Worm (Caenorhabditis elegans) whole organism, midembryonic: ENCODE data around the gene hda-5.

ENCODE experiments used
- T22C8.4 ChIP-seq: fragments of 200-800 bp; sonication (Bioruptor generic); IDR thresholded peaks from 2 replicates; pipeline ENCODE4 v1.3.6; 2022; ENCODE audit warnings: missing genetic modification characterization, missing compliant biosample characterization
- cog-1 ChIP-seq: sonication (generic microtip); optimal IDR thresholded peaks from 2 replicates; lab custom pipeline; 2016; ENCODE audit warnings: missing genetic modification characterization, missing compliant biosample characterization
- flt-1 ChIP-seq: fragments of 200-800 bp; sonication (Bioruptor generic); IDR thresholded peaks from 2 replicates; pipeline ENCODE4 v1.3.6; 2022; ENCODE audit warnings: missing genetic modification characterization, missing compliant biosample characterization
- klf-2 ChIP-seq: fragments of 200-800 bp; sonication (Bioruptor generic); conservative IDR thresholded peaks from 2 replicates; pipeline ENCODE4 v1.3.6; 2022; ENCODE audit warnings: missing genetic modification reagents, missing genetic modification characterization, missing compliant biosample characterization
- med-1 ChIP-seq: sonication (generic microtip); optimal IDR thresholded peaks from 2 replicates; lab custom pipeline; 2017; ENCODE audit warnings: missing genetic modification characterization, mild to moderate bottlenecking, missing compliant biosample characterization, antibody characterized with exemption, missing genetic modification reagents; ENCODE audit not compliant: insufficient read depth
- ref-1 ChIP-seq: fragments of 200-800 bp; sonication (Bioruptor generic); conservative IDR thresholded peaks from 2 replicates; pipeline ENCODE4 v1.3.6; 2022; ENCODE audit warnings: missing genetic modification reagents, missing genetic modification characterization, missing compliant biosample characterization
- tab-1 ChIP-seq: fragments of 200-800 bp; sonication (Bioruptor generic); IDR thresholded peaks from 2 replicates; pipeline ENCODE4 v1.3.6; 2022; ENCODE audit warnings: missing genetic modification characterization, missing compliant biosample characterization
- ztf-23 ChIP-seq: fragments of 200-800 bp; sonication (Bioruptor generic); IDR thresholded peaks from 2 replicates; pipeline ENCODE4 v1.3.6; 2022; ENCODE audit warnings: missing genetic modification reagents, missing genetic modification characterization, missing compliant biosample characterization
- ztf-29 ChIP-seq: fragments of 200-800 bp; sonication (Bioruptor generic); IDR thresholded peaks from 2 replicates; pipeline ENCODE4 v1.3.6; 2022; ENCODE audit warnings: missing genetic modification reagents, missing genetic modification characterization, missing compliant biosample characterization

hda-5 gene

ce11 chrII:11772364-11772763 is 26.5 kb upstream of the hda-5 start, which contains the start of gene F44E5.15:
Gene F44E5.15 (plus strand): TSS chrII:11772664.
- no peak for TF ChIP-seq ztf-29
- TF ChIP-seq tab-1 (GFP tag; lab: Robert Waterston, UW) = no peak
- no peak for TF ChIP-seq T22C8.4
- no peak for TF ChIP-seq ztf-23 (GFP tag; lab: Robert Waterston, UW)
- no peak for TF ChIP-seq cog-1
- TF ChIP-seq ref-1 (GFP tag; lab: Robert Waterston, UW) = no peak
- no peak for TF ChIP-seq flt-1

- TF ChIP-seq tab-1 (GFP tag; lab: Robert Waterston, UW) = no peak
- no peak for TF ChIP-seq klf-2 (GFP tag; lab: Robert Waterston, UW)
- TF ChIP-seq T22C8.4 = no peak
- TF ChIP-seq ztf-29 = no peak
- no peak for TF ChIP-seq ztf-23 (GFP tag; lab: Robert Waterston, UW)
- TF ChIP-seq flt-1 = no peak
- no peak for TF ChIP-seq cog-1
- no peak for TF ChIP-seq ref-1 (GFP tag; lab: Robert Waterston, UW)
- no peak for TF ChIP-seq med-1 (GFP tag; lab: Kevin White, UChicago)
Measured at ce11 chrII:11774218-11774617, 24.6 kb upstream of the hda-5 start, which contains the start of gene F44E5.1. Gene F44E5.1 (minus strand): TSS chrII:11774559.

ce11 chrII:11777893-11778480 is 20.9 kb upstream of the hda-5 start, which contains the start of the genes patr-1 and dna-2:
Gene patr-1 (minus strand): TSS chrII:11777943.
Gene dna-2 (plus strand): TSS chrII:11778430.
- TF ChIP-seq flt-1 (no peak), cog-1 (no peak), med-1 (GFP tag; lab: Kevin White, UChicago) (no peak), klf-2 (GFP tag; lab: Robert Waterston, UW) (no peak), tab-1 (GFP tag; lab: Robert Waterston, UW) (no peak), ztf-29 (no peak), ref-1 (GFP tag; lab: Robert Waterston, UW) (no peak), T22C8.4 (no peak), ztf-23 (GFP tag; lab: Robert Waterston, UW) (no peak)

- no peak for TF ChIP-seq med-1 (GFP tag; lab: Kevin White, UChicago)
- TF ChIP-seq klf-2 (GFP tag; lab: Robert Waterston, UW) = no peak
- TF ChIP-seq ref-1 (GFP tag; lab: Robert Waterston, UW) = no peak
- no peak for TF ChIP-seq cog-1
- TF ChIP-seq ztf-29 = no peak
- TF ChIP-seq flt-1 = no peak
- no peak for TF ChIP-seq T22C8.4
- TF ChIP-seq ztf-23 (GFP tag; lab: Robert Waterston, UW) = no peak
- TF ChIP-seq tab-1 (GFP tag; lab: Robert Waterston, UW) = no peak
Measured at ce11 chrII:11782493-11782892, 16.3 kb upstream of the hda-5 start, which contains the start of gene F43G6.16. Gene F43G6.16 (minus strand): TSS chrII:11782633.

DNA sequence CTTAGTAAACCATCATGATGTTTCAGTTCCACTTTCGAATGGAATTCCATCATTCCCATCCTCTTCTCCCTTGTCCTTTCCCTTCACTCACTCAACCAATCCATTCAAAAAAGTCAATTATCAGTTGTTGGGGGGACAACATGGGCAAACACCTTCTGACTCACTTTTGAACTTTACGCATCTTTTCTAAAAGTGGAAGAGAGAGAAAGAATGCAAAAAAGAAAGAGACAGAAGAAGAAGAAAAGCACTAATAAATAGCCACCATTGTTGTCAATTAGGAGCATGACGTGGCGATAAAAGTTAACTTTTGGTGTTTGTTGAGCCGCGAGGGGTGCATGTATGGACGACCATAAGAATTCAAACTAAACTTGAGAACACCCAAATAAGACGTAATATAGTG is 10.8 kb upstream of the hda-5 start:
- TF ChIP-seq ztf-29 (no peak), cog-1 (no peak), ztf-23 (GFP tag; lab: Robert Waterston, UW) (no peak), T22C8.4 (no peak), klf-2 (GFP tag; lab: Robert Waterston, UW) (no peak), ref-1 (GFP tag; lab: Robert Waterston, UW) (no peak), tab-1 (GFP tag; lab: Robert Waterston, UW) (no peak)

- no peak for TF ChIP-seq T22C8.4
- TF ChIP-seq med-1 (GFP tag; lab: Kevin White, UChicago) = no peak
- no peak for TF ChIP-seq ref-1 (GFP tag; lab: Robert Waterston, UW)
- no peak for TF ChIP-seq tab-1 (GFP tag; lab: Robert Waterston, UW)
- TF ChIP-seq cog-1 = no peak
- no peak for TF ChIP-seq ztf-29
- no peak for TF ChIP-seq ztf-23 (GFP tag; lab: Robert Waterston, UW)
- TF ChIP-seq flt-1 = no peak
- TF ChIP-seq klf-2 (GFP tag; lab: Robert Waterston, UW) = no peak
Measured at ce11 chrII:11790458-11790857, 8.4 kb upstream of the hda-5 start, which contains the start of gene F43G6.4. Gene F43G6.4 (plus strand): TSS chrII:11790758.

DNA sequence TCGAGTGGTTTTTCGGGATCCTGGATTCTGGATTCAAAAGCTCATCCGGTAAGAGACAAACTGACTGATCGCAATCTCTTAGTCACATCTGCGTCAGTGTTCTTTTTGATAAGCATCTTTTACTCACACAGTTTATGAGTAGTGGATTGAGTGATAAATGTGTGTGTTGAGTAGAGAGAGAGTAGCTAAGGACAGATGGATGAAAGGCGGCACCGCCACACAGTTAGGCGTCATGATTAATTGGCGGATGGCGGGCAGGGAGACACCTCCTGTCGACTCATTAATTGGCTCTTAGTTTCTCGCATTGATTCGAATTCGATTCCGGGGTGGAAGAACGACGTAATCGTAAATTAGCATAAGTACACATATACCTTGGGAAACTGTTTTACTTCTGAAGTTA is 4.4 kb upstream of the hda-5 start:
- TF ChIP-seq med-1 (GFP tag; lab: Kevin White, UChicago) (no peak), tab-1 (GFP tag; lab: Robert Waterston, UW) (no peak)

DNA sequence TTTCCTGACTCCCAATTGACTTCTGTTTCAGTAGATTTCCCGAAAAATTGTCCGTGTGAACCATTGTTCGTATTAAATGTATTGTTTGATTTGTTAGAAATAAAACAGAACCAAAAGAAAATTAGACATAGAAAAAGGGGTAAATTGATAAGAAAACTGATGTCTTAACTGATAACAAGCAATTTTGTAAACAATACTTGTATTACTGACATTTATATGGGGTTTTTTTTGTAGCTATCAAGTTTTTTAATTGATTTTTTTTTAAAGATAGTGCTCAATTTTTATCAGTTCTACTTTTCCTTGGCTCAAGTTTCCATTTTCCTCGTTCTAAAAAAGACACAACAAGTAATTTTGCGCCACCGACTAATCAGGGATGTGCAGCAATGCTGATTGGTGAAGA is 1.6 kb upstream of the hda-5 start:
- TF ChIP-seq cog-1 (no peak), flt-1 (no peak), klf-2 (GFP tag; lab: Robert Waterston, UW) (no peak), ztf-29 (no peak), ref-1 (GFP tag; lab: Robert Waterston, UW) (no peak), tab-1 (GFP tag; lab: Robert Waterston, UW) (no peak), T22C8.4 (no peak), med-1 (GFP tag; lab: Kevin White, UChicago) (no peak), ztf-23 (GFP tag; lab: Robert Waterston, UW) (no peak)

- no peak for TF ChIP-seq ztf-23 (GFP tag; lab: Robert Waterston, UW)
- TF ChIP-seq med-1 (GFP tag; lab: Kevin White, UChicago) = no peak
- TF ChIP-seq cog-1 = no peak
- TF ChIP-seq ztf-29 = no peak
- TF ChIP-seq ref-1 (GFP tag; lab: Robert Waterston, UW) = no peak
Measured at ce11 chrII:11802451-11802850, 3.6 kb downstream of the hda-5 start, which contains the start of gene F43G6.17. Gene F43G6.17 (plus strand): TSS chrII:11802751.

- TF ChIP-seq med-1 (GFP tag; lab: Kevin White, UChicago) = no peak
- TF ChIP-seq tab-1 (GFP tag; lab: Robert Waterston, UW) = no peak
- TF ChIP-seq ztf-29 = no peak
- no peak for TF ChIP-seq cog-1
Measured at ce11 chrII:11806256-11806655, 7.4 kb downstream of the hda-5 start, which contains the start of gene jmjd-1.1. Gene jmjd-1.1 (plus strand): TSS chrII:11806556.
